Fruit fly (Drosophila melanogaster) whole organism, wandering third instar larva: ENCODE measurements around the gene bon.
A peak's percentile ranks its signal among the peaks of the same experiment; 100 is the strongest.

Experiments
- Abd-B ChIP-seq: fragments of >200 bp; optimal IDR thresholded peaks from 2 replicates; lab custom pipeline; 2017; ENCODE audit warnings: missing biosample characterization, missing genetic modification characterization
- CG32264 ChIP-seq: fragments of 200-800 bp; sonication (Bioruptor generic); optimal IDR thresholded peaks from 2 replicates; lab custom pipeline; 2016; ENCODE audit warnings: missing biosample characterization, missing genetic modification characterization
- CG9705 ChIP-seq: fragments of 200-800 bp; sonication (Bioruptor generic); optimal IDR thresholded peaks from 2 replicates; lab custom pipeline; 2018; ENCODE audit warnings: missing biosample characterization, mild to moderate bottlenecking, missing genetic modification characterization
- Dfd ChIP-seq: fragments of >200 bp; optimal IDR thresholded peaks from 2 replicates; lab custom pipeline; 2017; ENCODE audit warnings: missing biosample characterization, missing genetic modification characterization
- Dif ChIP-seq: fragments of 200-275, 200-300 bp; sonication (Bioruptor generic); optimal IDR thresholded peaks from 2 replicates; lab custom pipeline; 2018; ENCODE audit warnings: missing biosample characterization, missing genetic modification characterization; ENCODE audit not compliant: partially characterized antibody
- GATAd ChIP-seq: sonication (Bioruptor generic); optimal IDR thresholded peaks from 2 replicates; lab custom pipeline; 2016; ENCODE audit warnings: missing biosample characterization, missing genetic modification characterization
- HLH106 ChIP-seq: fragments of 200-800 bp; optimal IDR thresholded peaks from 3 replicates; lab custom pipeline; 2019; ENCODE audit warnings: missing biosample characterization, mild to moderate bottlenecking, missing genetic modification characterization, moderate library complexity
- Hr78 ChIP-seq: fragments of >200 bp; optimal IDR thresholded peaks from 2 replicates; lab custom pipeline; 2017; ENCODE audit warnings: missing biosample characterization, missing genetic modification characterization
- Hr83 ChIP-seq: fragments of 200-300 bp; sonication (Bioruptor generic); optimal IDR thresholded peaks from 2 replicates; lab custom pipeline; 2016; ENCODE audit warnings: missing biosample characterization, mild to moderate bottlenecking, missing genetic modification characterization, moderate library complexity; ENCODE audit not compliant: poor library complexity, severe bottlenecking
- Jra ChIP-seq: sonication (Bioruptor generic); optimal IDR thresholded peaks from 2 replicates; lab custom pipeline; 2016; ENCODE audit warnings: missing biosample characterization, missing genetic modification characterization
- Mio ChIP-seq: sonication (Bioruptor generic); optimal IDR thresholded peaks from 2 replicates; lab custom pipeline; 2016; ENCODE audit warnings: missing biosample characterization, missing genetic modification characterization
- Myc ChIP-seq: fragments of >200 bp; optimal IDR thresholded peaks from 2 replicates; lab custom pipeline; 2017
- N ChIP-seq: fragments of >200 bp; optimal IDR thresholded peaks from 2 replicates; lab custom pipeline; 2018; ENCODE audit warnings: missing biosample characterization, missing external identifiers, missing genetic modification characterization
- OdsH ChIP-seq: fragments of 200-800 bp; sonication (Bioruptor generic); optimal IDR thresholded peaks from 2 replicates; lab custom pipeline; 2016; ENCODE audit warnings: missing biosample characterization, mild to moderate bottlenecking, missing genetic modification characterization
- Rel ChIP-seq, 2 experiments: fragments of 200-800 bp; sonication (Bioruptor generic) in 1 of 2; optimal IDR thresholded peaks; 2 replicates in 1 of 2; 3 replicates in 1 of 2; lab custom pipeline; 2016 to 2019; ENCODE audit warnings: mild to moderate bottlenecking in 2 of 2, missing biosample characterization in 2 of 2, missing genetic modification characterization in 2 of 2, moderate library complexity in 1 of 2
- Sp1 ChIP-seq: fragments of 200-800 bp; sonication (Bioruptor generic); optimal IDR thresholded peaks from 3 replicates; lab custom pipeline; 2019; ENCODE audit warnings: missing biosample characterization, mild to moderate bottlenecking, missing genetic modification characterization, moderate library complexity
- Vsx2 ChIP-seq: fragments of 200-300, 225-300 bp; sonication (Bioruptor generic); optimal IDR thresholded peaks from 2 replicates; lab custom pipeline; 2018; ENCODE audit warnings: missing biosample characterization, missing genetic modification characterization; ENCODE audit not compliant: partially characterized antibody
- br ChIP-seq: fragments of 200-800 bp; sonication (Bioruptor generic); optimal IDR thresholded peaks from 2 replicates; lab custom pipeline; 2016; ENCODE audit warnings: missing biosample characterization, missing genetic modification characterization
- brk ChIP-seq: fragments of 200-800 bp; sonication (Bioruptor generic); optimal IDR thresholded peaks from 2 replicates; lab custom pipeline; 2016; ENCODE audit warnings: missing biosample characterization, mild to moderate bottlenecking, missing genetic modification characterization
- dl ChIP-seq, 2 experiments: fragments of 175-275, 200-275 bp in 1 of 2; fragments of 200-275 bp in 1 of 2; sonication (Bioruptor generic); optimal IDR thresholded peaks; lab custom pipeline; 2018; ENCODE audit warnings: mild to moderate bottlenecking in 2 of 2, missing biosample characterization in 2 of 2, missing genetic modification characterization in 2 of 2, moderate library complexity in 2 of 2; ENCODE audit not compliant: partially characterized antibody in 2 of 2, insufficient read depth in 1 of 2
- dmrt93B ChIP-seq: fragments of 200-800 bp; sonication (Bioruptor generic); optimal IDR thresholded peaks from 2 replicates; lab custom pipeline; 2018; ENCODE audit warnings: missing biosample characterization, mild to moderate bottlenecking, missing genetic modification characterization
- dsf ChIP-seq: sonication (Bioruptor generic); optimal IDR thresholded peaks from 2 replicates; lab custom pipeline; 2016; ENCODE audit warnings: missing biosample characterization, missing genetic modification characterization, borderline replicate concordance
- ey ChIP-seq: fragments of 200-800 bp; sonication (Bioruptor generic); optimal IDR thresholded peaks from 2 replicates; lab custom pipeline; 2016; ENCODE audit warnings: missing biosample characterization, missing genetic modification characterization
- foxo ChIP-seq, 2 experiments: fragments of 200-800 bp; sonication (Bioruptor generic); optimal IDR thresholded peaks; 2 replicates in 1 of 2; 3 replicates in 1 of 2; lab custom pipeline; 2016 to 2017; ENCODE audit warnings: missing biosample characterization in 2 of 2, missing genetic modification characterization in 2 of 2
- fru ChIP-seq: fragments of 200-800 bp; sonication (Bioruptor generic); optimal IDR thresholded peaks from 3 replicates; lab custom pipeline; 2016; ENCODE audit warnings: missing biosample characterization, mild to moderate bottlenecking, missing genetic modification characterization
- h ChIP-seq: fragments of 200-800 bp; sonication (Bioruptor generic); optimal IDR thresholded peaks from 3 replicates; lab custom pipeline; 2016; ENCODE audit warnings: missing biosample characterization, mild to moderate bottlenecking, missing genetic modification characterization
- jim ChIP-seq: fragments of 175-275, 200-325 bp; sonication (Bioruptor generic); optimal IDR thresholded peaks from 2 replicates; lab custom pipeline; 2016; ENCODE audit warnings: missing biosample characterization, mild to moderate bottlenecking, missing genetic modification characterization
- pan ChIP-seq: fragments of >200 bp; optimal IDR thresholded peaks from 2 replicates; lab custom pipeline; 2017
- psq ChIP-seq: fragments of 200-800 bp; sonication (Bioruptor generic); optimal IDR thresholded peaks from 3 replicates; lab custom pipeline; 2017; ENCODE audit warnings: missing biosample characterization, mild to moderate bottlenecking, missing genetic modification characterization, moderate library complexity
- rgr ChIP-seq: fragments of 200-800 bp; sonication (Bioruptor generic); optimal IDR thresholded peaks from 3 replicates; lab custom pipeline; 2016; ENCODE audit warnings: missing biosample characterization, mild to moderate bottlenecking, missing genetic modification characterization
- sage ChIP-seq: fragments of 200-800 bp; sonication (Bioruptor generic); optimal IDR thresholded peaks from 2 replicates; lab custom pipeline; 2016; ENCODE audit warnings: missing biosample characterization, mild to moderate bottlenecking, missing genetic modification characterization
- sv ChIP-seq: fragments of 200-800 bp; sonication (Bioruptor generic); optimal IDR thresholded peaks from 3 replicates; lab custom pipeline; 2016; ENCODE audit warnings: missing biosample characterization, missing genetic modification characterization
- tai ChIP-seq: sonication (Bioruptor generic); optimal IDR thresholded peaks from 2 replicates; lab custom pipeline; 2016; ENCODE audit warnings: missing biosample characterization, missing genetic modification characterization
- woc ChIP-seq: sonication (Bioruptor generic); optimal IDR thresholded peaks from 2 replicates; lab custom pipeline; 2016; ENCODE audit warnings: missing biosample characterization, mild to moderate bottlenecking, missing genetic modification characterization

bon gene

DNA sequence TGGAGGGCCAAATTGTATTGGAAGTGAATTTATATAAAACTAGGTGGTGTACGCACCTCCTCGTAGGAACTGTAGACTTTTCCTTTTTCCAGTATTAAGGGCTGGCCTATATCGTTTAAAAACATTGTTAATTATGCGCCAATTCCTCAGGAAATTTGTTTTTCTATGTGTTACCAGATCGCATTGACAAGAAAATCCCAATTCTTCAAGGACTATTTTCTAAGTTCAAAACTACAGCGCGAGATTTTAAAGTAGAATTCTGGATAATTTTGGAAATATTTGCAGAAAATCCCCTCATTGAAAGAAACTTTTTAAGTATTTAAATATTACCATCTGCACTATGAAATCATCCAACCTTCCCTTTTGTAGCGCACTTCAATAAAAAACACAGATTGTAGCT lies 11.6 kb upstream of the bon start, which contains the start of gene CG34008:
CG34008 (minus strand) TSS at position 147 of the 400 bp plus-strand sequence.
- no peak for TF ChIP-seq CG9705 (GFP tag; lab: Kevin White, UChicago)
- TF ChIP-seq Hr83 = no peak
- no peak for TF ChIP-seq psq (GFP tag; lab: Kevin White, UChicago)
- no peak for TF ChIP-seq HLH106 (tag; lab: Kevin White, UChicago)
- TF ChIP-seq Mio (GFP tag; lab: Kevin White, UChicago) = no peak

DNA sequence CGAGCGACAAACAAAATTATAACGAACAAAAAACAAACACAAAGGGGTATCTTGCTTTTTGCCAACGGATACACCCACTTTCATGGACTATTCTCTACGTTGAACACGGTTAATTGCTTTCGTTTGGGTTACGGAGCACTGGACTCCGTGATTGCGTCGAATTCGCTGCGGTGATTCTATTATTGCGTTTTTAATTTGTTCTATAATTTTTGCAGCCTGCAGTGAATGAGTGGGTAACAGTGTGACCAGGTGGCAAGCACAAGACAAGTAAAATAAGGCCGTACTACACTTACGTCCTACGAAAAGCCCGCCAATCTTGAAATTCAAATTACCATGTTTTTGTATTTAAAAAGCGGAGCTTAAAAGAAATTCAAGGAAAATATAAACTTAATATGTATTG lies 7.4 kb upstream of the bon start, which contains the start of gene CG16953:
CG16953 (minus strand) TSS at position 268 of the 400 bp plus-strand sequence.
- TF ChIP-seq tai (GFP tag; lab: Kevin White, UChicago) = no peak
- TF ChIP-seq h (GFP tag; lab: Kevin White, UChicago) = no peak
- peak; percentile 14 for TF ChIP-seq Sp1 (GFP tag; lab: Kevin White, UChicago)
- TF ChIP-seq woc (GFP tag; lab: Kevin White, UChicago) = no peak
- TF ChIP-seq Hr78 (GFP tag; lab: Kevin White, UChicago) = no peak
- TF ChIP-seq Rel (GFP tag; optimal IDR thresholded peaks at IDR 0.05; lab: Kevin White, UChicago) = no peak
- peak; percentile 35 for TF ChIP-seq Rel (tag; optimal IDR thresholded peaks at IDR 0.05; lab: Kevin White, UChicago)
- TF ChIP-seq Abd-B = no peak
- no peak for TF ChIP-seq Myc (lab: Kevin White, UChicago)
- TF ChIP-seq Dif (GFP tag; lab: Kevin White, UChicago) = no peak
- TF ChIP-seq psq (GFP tag; lab: Kevin White, UChicago) = no peak
- no peak for TF ChIP-seq rgr (GFP tag; lab: Kevin White, UChicago)
- peak; percentile 1 for TF ChIP-seq br (GFP tag; lab: Kevin White, UChicago)
- no peak for TF ChIP-seq foxo (GFP tag; optimal IDR thresholded peaks at IDR 0.05; lab: Kevin White, UChicago)
- TF ChIP-seq CG9705 (GFP tag; lab: Kevin White, UChicago) = no peak
- TF ChIP-seq Hr83 = no peak
- TF ChIP-seq Dfd = no peak
- TF ChIP-seq ey (GFP tag; lab: Kevin White, UChicago) = no peak
- TF ChIP-seq Mio (GFP tag; lab: Kevin White, UChicago) = no peak
- TF ChIP-seq sage (GFP tag; lab: Kevin White, UChicago) = no peak
- TF ChIP-seq dl (GFP tag; optimal IDR thresholded peaks at IDR 0.05; lab: Kevin White, UChicago; ENCODE audit: insufficient read depth in 1 of 2, partially characterized antibody in 2 of 2) = no peak
- TF ChIP-seq CG32264 (GFP tag; lab: Kevin White, UChicago) = no peak
- TF ChIP-seq N (GFP tag; lab: Kevin White, UChicago) = no peak
- TF ChIP-seq dsf (GFP tag; lab: Kevin White, UChicago) = no peak
- TF ChIP-seq OdsH = no peak
- TF ChIP-seq fru (GFP tag; lab: Kevin White, UChicago) = no peak
- TF ChIP-seq Jra (GFP tag; lab: Kevin White, UChicago) = peak; percentile 28
- no peak for TF ChIP-seq sv (GFP tag; lab: Kevin White, UChicago)
- no peak for TF ChIP-seq HLH106 (tag; lab: Kevin White, UChicago)
- TF ChIP-seq dmrt93B (GFP tag; lab: Kevin White, UChicago) = no peak
- no peak for TF ChIP-seq jim (GFP tag; lab: Kevin White, UChicago)
- no peak for TF ChIP-seq Vsx2 (GFP tag; lab: Kevin White, UChicago)
- TF ChIP-seq brk (GFP tag; lab: Kevin White, UChicago) = no peak
- no peak for TF ChIP-seq GATAd (GFP tag; lab: Kevin White, UChicago)
- no peak for TF ChIP-seq pan (lab: Kevin White, UChicago)

DNA sequence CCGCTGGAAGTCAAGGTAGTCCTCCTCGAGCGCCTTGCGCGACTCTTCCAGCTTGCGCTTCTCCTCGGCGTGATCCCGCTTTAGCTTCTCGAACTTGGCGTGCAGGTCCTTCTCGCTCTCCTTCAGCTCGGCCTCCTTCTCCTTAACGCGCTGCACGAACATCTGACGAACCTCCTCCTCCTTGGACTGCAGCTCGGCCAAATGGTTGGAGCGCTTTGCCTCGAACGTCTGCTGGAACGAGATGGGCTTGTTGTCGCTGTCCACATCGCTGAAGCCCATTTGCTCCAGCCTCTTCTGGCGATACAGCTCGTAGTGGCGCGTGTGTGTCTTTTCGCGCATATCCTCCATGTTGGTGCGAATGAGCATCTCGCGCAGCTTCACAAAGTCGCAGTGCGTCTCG lies 6.5 kb upstream of the bon start:
- no peak for TF ChIP-seq CG9705 (GFP tag; lab: Kevin White, UChicago)
- TF ChIP-seq ey (GFP tag; lab: Kevin White, UChicago) = no peak
- no peak for TF ChIP-seq h (GFP tag; lab: Kevin White, UChicago)
